Worm (Caenorhabditis elegans) whole organism, mixed stage, embryonic: ENCODE data around the gene Y82E9BR.10.
"Not testable (repeated sequence)": the region's sequence is repeated elsewhere in the genome, so short reads cannot be mapped to it uniquely, and the experiment has no call there.

Source experiments
- M03D4.4 ChIP-seq: sonication (generic microtip); optimal IDR thresholded peaks from 2 replicates; lab custom pipeline; 2017; ENCODE audit warnings: mild to moderate bottlenecking, missing genetic modification characterization, missing compliant biosample characterization
- bed-3 ChIP-seq: fragments of 200-800 bp; sonication (Bioruptor generic); optimal IDR thresholded peaks from 3 replicates; lab custom pipeline; 2018; ENCODE audit warnings: mild to moderate bottlenecking, missing genetic modification characterization, moderate library complexity, missing compliant biosample characterization
- ceh-39 ChIP-seq: fragments of 150-350 bp; optimal IDR thresholded peaks from 2 replicates; lab custom pipeline; 2014; ENCODE audit warnings: missing biosample characterization, missing genetic modification characterization
- ceh-43 ChIP-seq: fragments of 200-800 bp; sonication (Bioruptor generic); optimal IDR thresholded peaks from 2 replicates; lab custom pipeline; 2018; ENCODE audit warnings: mild to moderate bottlenecking, missing genetic modification characterization, moderate library complexity, missing compliant biosample characterization
- ceh-83 ChIP-seq: fragments of 200-800 bp; sonication (Bioruptor generic); optimal IDR thresholded peaks from 2 replicates; lab custom pipeline; 2018; ENCODE audit warnings: mild to moderate bottlenecking, missing genetic modification characterization, missing compliant biosample characterization
- ces-1 ChIP-seq: fragments of 150-350 bp; optimal IDR thresholded peaks from 2 replicates; lab custom pipeline; 2014; ENCODE audit warnings: missing biosample characterization, missing genetic modification reagents, missing genetic modification characterization
- cnd-1 ChIP-seq: fragments of 200-800 bp; sonication (Bioruptor generic); optimal IDR thresholded peaks from 2 replicates; lab custom pipeline; 2018; ENCODE audit warnings: mild to moderate bottlenecking, missing genetic modification characterization, missing compliant biosample characterization
- drap-1 ChIP-seq: fragments of 200-800 bp; sonication (Bioruptor generic); optimal IDR thresholded peaks from 3 replicates; lab custom pipeline; 2018; ENCODE audit warnings: mild to moderate bottlenecking, missing genetic modification characterization, missing compliant biosample characterization
- elt-1 ChIP-seq: sonication (generic microtip); optimal IDR thresholded peaks from 2 replicates; lab custom pipeline; 2017; ENCODE audit warnings: missing genetic modification characterization, mild to moderate bottlenecking, missing compliant biosample characterization, antibody characterized with exemption, moderate library complexity, borderline replicate concordance; ENCODE audit not compliant: insufficient read depth
- elt-3 ChIP-seq: fragments of 150-350 bp; optimal IDR thresholded peaks from 2 replicates; lab custom pipeline; 2014; ENCODE audit warnings: missing biosample characterization, missing genetic modification characterization
- flh-1 ChIP-seq: fragments of 200-800 bp; sonication (Bioruptor generic); optimal IDR thresholded peaks from 2 replicates; lab custom pipeline; 2018; ENCODE audit warnings: mild to moderate bottlenecking, missing genetic modification characterization, moderate library complexity, missing compliant biosample characterization
- ham-2 ChIP-seq: fragments of 200-800 bp; sonication (Bioruptor generic); optimal IDR thresholded peaks from 2 replicates; lab custom pipeline; 2018; ENCODE audit warnings: mild to moderate bottlenecking, missing genetic modification characterization, missing compliant biosample characterization
- hlh-1 ChIP-seq: fragments of 150-350 bp; optimal IDR thresholded peaks from 2 replicates; lab custom pipeline; 2014; ENCODE audit warnings: missing biosample characterization, missing genetic modification reagents, missing genetic modification characterization
- lin-13 ChIP-seq: fragments of 150-350 bp; optimal IDR thresholded peaks from 2 replicates; lab custom pipeline; 2014; ENCODE audit warnings: missing biosample characterization, missing genetic modification characterization
- lin-32 ChIP-seq: fragments of 200-800 bp; sonication (Bioruptor generic); optimal IDR thresholded peaks from 2 replicates; lab custom pipeline; 2018; ENCODE audit warnings: mild to moderate bottlenecking, missing genetic modification characterization, missing compliant biosample characterization
- lsy-2 ChIP-seq: fragments of 150-350 bp; optimal IDR thresholded peaks from 2 replicates; lab custom pipeline; 2014; ENCODE audit warnings: missing biosample characterization, missing genetic modification characterization
- mab-5 ChIP-seq: fragments of 150-350 bp; optimal IDR thresholded peaks from 2 replicates; lab custom pipeline; 2014; ENCODE audit warnings: missing biosample characterization, missing genetic modification characterization
- mep-1 ChIP-seq: fragments of 150-350 bp; optimal IDR thresholded peaks from 2 replicates; lab custom pipeline; 2017; ENCODE audit warnings: missing biosample characterization, missing genetic modification reagents, missing genetic modification characterization, inconsistent platforms
- mls-2 ChIP-seq: sonication (generic microtip); optimal IDR thresholded peaks from 2 replicates; lab custom pipeline; 2016; ENCODE audit warnings: mild to moderate bottlenecking, missing genetic modification characterization, moderate library complexity, missing compliant biosample characterization
- nhr-12 ChIP-seq: fragments of 150-350 bp; optimal IDR thresholded peaks from 2 replicates; lab custom pipeline; 2014; ENCODE audit warnings: missing biosample characterization, missing genetic modification characterization
- nhr-2 ChIP-seq: fragments of 150-350 bp; optimal IDR thresholded peaks from 2 replicates; lab custom pipeline; 2014; ENCODE audit warnings: missing biosample characterization, missing genetic modification characterization
- nhr-237 ChIP-seq: fragments of 150-350 bp; optimal IDR thresholded peaks from 2 replicates; lab custom pipeline; 2014; ENCODE audit warnings: missing biosample characterization, missing genetic modification characterization
- nhr-28 ChIP-seq: fragments of 150-350 bp; optimal IDR thresholded peaks from 2 replicates; lab custom pipeline; 2014; ENCODE audit warnings: missing biosample characterization, missing genetic modification characterization
- pha-4 ChIP-seq: fragments of 150-350 bp; optimal IDR thresholded peaks from 2 replicates; lab custom pipeline; 2018; ENCODE audit warnings: missing biosample characterization, missing genetic modification reagents, missing genetic modification characterization
- sem-2 ChIP-seq: fragments of 200-800 bp; sonication (Bioruptor generic); optimal IDR thresholded peaks from 2 replicates; lab custom pipeline; 2018; ENCODE audit warnings: mild to moderate bottlenecking, missing genetic modification characterization, missing compliant biosample characterization
- snpc-4 ChIP-seq: fragments of 150-350 bp; optimal IDR thresholded peaks from 2 replicates; lab custom pipeline; 2014; ENCODE audit warnings: missing biosample characterization, missing genetic modification characterization
- sptf-1 ChIP-seq: sonication (generic microtip); optimal IDR thresholded peaks from 2 replicates; lab custom pipeline; 2017; ENCODE audit warnings: mild to moderate bottlenecking, missing genetic modification characterization, moderate library complexity, missing compliant biosample characterization
- tbx-8 ChIP-seq: fragments of 200-800 bp; sonication (Bioruptor generic); optimal IDR thresholded peaks from 2 replicates; lab custom pipeline; 2018; ENCODE audit warnings: mild to moderate bottlenecking, missing genetic modification characterization, moderate library complexity, missing compliant biosample characterization
- unc-120 ChIP-seq: sonication (generic microtip); optimal IDR thresholded peaks from 2 replicates; lab custom pipeline; 2017; ENCODE audit warnings: missing genetic modification characterization, missing compliant biosample characterization; ENCODE audit not compliant: poor library complexity, severe bottlenecking
- unc-39 ChIP-seq: fragments of 150-350 bp; optimal IDR thresholded peaks from 2 replicates; lab custom pipeline; 2014; ENCODE audit warnings: missing biosample characterization, missing genetic modification characterization
- unc-62 ChIP-seq: fragments of 150-350 bp; optimal IDR thresholded peaks from 2 replicates; lab custom pipeline; 2014; ENCODE audit warnings: missing biosample characterization, missing genetic modification reagents, missing genetic modification characterization
- zip-8 ChIP-seq: fragments of 150-350 bp; optimal IDR thresholded peaks from 2 replicates; lab custom pipeline; 2014; ENCODE audit warnings: missing biosample characterization, missing genetic modification characterization
- ztf-11 ChIP-seq: fragments of 150-350 bp; optimal IDR thresholded peaks from 2 replicates; lab custom pipeline; 2014; ENCODE audit warnings: missing biosample characterization, missing genetic modification characterization

Gene Y82E9BR.10

DNA sequence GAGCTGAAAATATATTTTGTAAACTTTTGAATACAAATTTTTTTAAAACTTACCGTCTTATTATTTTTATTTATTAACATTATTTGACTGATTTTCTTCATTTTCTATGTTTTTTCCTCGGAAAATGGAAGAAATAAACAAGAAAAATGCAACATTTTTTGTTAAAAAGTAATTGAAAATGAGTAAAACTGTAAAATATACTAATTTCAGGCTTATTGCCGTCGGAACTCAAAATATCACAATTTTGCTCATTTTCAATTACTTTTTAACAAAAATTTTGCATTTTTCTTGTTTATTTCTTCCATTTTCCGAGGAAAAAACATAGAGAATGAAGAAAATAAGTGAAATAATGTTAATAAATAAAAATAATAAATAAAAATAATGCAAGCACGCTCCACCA lies at the start of gene Y82E9BR.10:
Gene Y82E9BR.10, minus strand, starts transcription at position 101 of the 400 bp plus-strand sequence.
- not testable (repeated sequence) for TF ChIP-seq unc-39; elt-3 (tag; lab: Kevin White, UChicago); mls-2 (tag; lab: Kevin White, UChicago)

DNA sequence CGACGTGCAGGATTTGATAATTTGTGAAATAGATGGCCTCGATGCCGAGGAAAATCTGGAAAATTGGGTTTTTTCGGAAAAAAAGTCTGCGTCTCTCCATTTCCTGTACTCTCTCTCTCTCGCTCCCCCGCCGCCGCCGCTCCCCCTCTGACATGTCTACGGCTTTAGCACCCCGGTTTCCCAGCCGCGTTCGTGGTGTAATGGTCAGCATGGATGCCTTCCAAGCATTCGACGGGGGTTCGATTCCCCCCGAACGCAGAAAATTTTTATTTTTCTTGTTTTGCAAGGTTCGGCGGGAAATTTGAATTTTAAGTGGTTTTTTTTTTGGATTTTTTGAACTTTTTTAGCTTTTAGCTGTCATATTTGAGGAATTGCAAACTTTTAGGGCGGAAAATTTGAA lies 48.9 kb upstream of the Y82E9BR.10 start:
- TF ChIP-seq unc-120 (tag; lab: Kevin White, UChicago), result peak; percentile 20
- TF ChIP-seq ces-1 (GFP tag; lab: Kevin White, UChicago), result peak; percentile 7
- TF ChIP-seq nhr-28 (tag; lab: Kevin White, UChicago), result no peak
- TF ChIP-seq pha-4, result no peak
- no peak for TF ChIP-seq elt-1
- peak; percentile 85 for TF ChIP-seq sptf-1
- TF ChIP-seq mls-2 (tag; lab: Kevin White, UChicago), result peak; percentile 80
- peak; percentile 29 for TF ChIP-seq ham-2 (GFP tag; lab: Kevin White, UChicago)
- TF ChIP-seq unc-62 (GFP tag; lab: Kevin White, UChicago), result no peak
- TF ChIP-seq unc-39, result no peak
- peak; percentile 62 for TF ChIP-seq ceh-83 (GFP tag; lab: Kevin White, UChicago)
- TF ChIP-seq M03D4.4 (tag; lab: Kevin White, UChicago), result peak; percentile 23
- peak; percentile 36 for TF ChIP-seq cnd-1 (tag; lab: Kevin White, UChicago)
- peak; percentile 20 for TF ChIP-seq tbx-8
- TF ChIP-seq nhr-2 (tag; lab: Kevin White, UChicago), result no peak
- TF ChIP-seq lsy-2 (tag; lab: Kevin White, UChicago), result peak; percentile 63
- peak; percentile 32 for TF ChIP-seq lin-13 (tag; lab: Kevin White, UChicago)
- TF ChIP-seq sem-2 (GFP tag; lab: Kevin White, UChicago), result peak; percentile 46
- TF ChIP-seq nhr-237 (tag; lab: Kevin White, UChicago), result no peak
- no peak for TF ChIP-seq mep-1 (tag; lab: Kevin White, UChicago)
- peak; percentile 74 for TF ChIP-seq drap-1 (GFP tag; lab: Kevin White, UChicago)
- no peak for TF ChIP-seq mab-5 (tag; lab: Kevin White, UChicago)
- no peak for TF ChIP-seq elt-3 (tag; lab: Kevin White, UChicago)
- peak; percentile 51 for TF ChIP-seq bed-3
- TF ChIP-seq snpc-4 (tag; lab: Kevin White, UChicago), result no peak
- peak; percentile 30 for TF ChIP-seq flh-1
- TF ChIP-seq ceh-39 (tag; lab: Kevin White, UChicago), result no peak
- TF ChIP-seq ceh-43 (GFP tag; lab: Kevin White, UChicago), result peak; percentile 14
- TF ChIP-seq lin-32, result no peak
- TF ChIP-seq nhr-12 (tag; lab: Kevin White, UChicago), result no peak
- TF ChIP-seq hlh-1 (tag; lab: Kevin White, UChicago), result no peak
- no peak for TF ChIP-seq ztf-11 (tag; lab: Kevin White, UChicago)
- no peak for TF ChIP-seq zip-8 (tag; lab: Kevin White, UChicago)

DNA sequence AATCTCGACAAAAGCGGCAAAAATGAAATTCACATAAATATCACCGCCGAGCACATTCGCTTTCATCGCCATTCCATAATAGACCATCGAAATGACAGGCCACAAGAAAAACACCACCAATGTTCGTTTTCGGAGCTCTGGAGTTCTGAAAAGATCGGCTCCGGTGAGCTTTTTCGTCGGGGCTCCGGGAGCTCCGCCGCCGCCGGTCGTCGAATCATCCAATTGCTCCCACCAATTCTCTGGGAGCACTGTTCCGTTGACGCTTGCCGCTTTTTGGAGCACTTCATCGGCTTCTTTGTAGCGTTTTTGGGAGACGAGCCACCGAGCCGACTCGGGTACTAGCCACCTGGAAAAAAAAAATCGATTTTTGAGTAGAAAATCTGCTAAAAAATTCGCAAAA lies 46.0 kb upstream of the Y82E9BR.10 start:
- TF ChIP-seq nhr-28 (tag; lab: Kevin White, UChicago), result no peak
- TF ChIP-seq ceh-43 (GFP tag; lab: Kevin White, UChicago), result no peak
- TF ChIP-seq ces-1 (GFP tag; lab: Kevin White, UChicago), result no peak
- TF ChIP-seq unc-62 (GFP tag; lab: Kevin White, UChicago), result no peak
- no peak for TF ChIP-seq lsy-2 (tag; lab: Kevin White, UChicago)
- no peak for TF ChIP-seq lin-32
- TF ChIP-seq nhr-2 (tag; lab: Kevin White, UChicago), result no peak
- TF ChIP-seq ceh-39 (tag; lab: Kevin White, UChicago), result no peak
- no peak for TF ChIP-seq ceh-83 (GFP tag; lab: Kevin White, UChicago)
- no peak for TF ChIP-seq hlh-1 (tag; lab: Kevin White, UChicago)
- no peak for TF ChIP-seq elt-3 (tag; lab: Kevin White, UChicago)
- TF ChIP-seq, all 35 proteins: peak for 0

- TF ChIP-seq ceh-39 (tag; lab: Kevin White, UChicago) (no peak), lsy-2 (tag; lab: Kevin White, UChicago) (peak; percentile 12)
These were observed 44.4 kb upstream of the Y82E9BR.10 start for ce11 chrIII:1419700-1420356.
